Worm (Caenorhabditis elegans): Measurements from ENCODE around the gene ZK218.7.

DNA sequence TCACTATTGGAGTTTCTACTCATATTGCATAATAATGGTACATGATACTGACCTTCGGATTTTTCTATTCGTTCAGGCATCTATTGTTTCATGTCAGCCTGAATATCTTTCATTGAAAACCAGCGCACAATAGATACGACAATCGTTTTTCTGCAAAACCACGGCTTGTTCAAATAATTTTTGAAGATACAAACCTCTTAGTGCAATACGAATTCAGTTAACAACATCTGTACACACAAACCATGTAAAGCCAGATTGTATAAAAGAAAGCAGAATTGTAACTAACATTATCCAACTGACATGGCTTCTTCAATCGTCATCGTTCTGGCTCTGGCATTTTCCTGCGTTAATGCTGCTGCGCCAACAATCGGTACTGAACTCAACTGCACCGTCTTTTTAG, at the start of gene ZK218.7:
- TF ChIP-seq ref-1 (GFP tag; conservative IDR thresholded peaks at IDR 0.05) (no peak), cog-1 (tag; optimal IDR thresholded peaks at IDR 0.05) (no peak)
